Fruit fly (Drosophila melanogaster): ENCODE measurements around the gene Usp10.

- TF ChIP-seq rn (GFP tag; IDR thresholded peaks at IDR 0.05) (no peak), CG4496 (GFP tag; IDR thresholded peaks at IDR 0.05) (no peak), fd96Ca (GFP tag; IDR thresholded peaks at IDR 0.05) (no peak), CG34367 (tag; optimal IDR thresholded peaks at IDR 0.05) (no peak)
Measured at dm6 chr3L:901442-901841, 29.7 kb downstream of the Usp10 start.

Measured in whole organism, pupa.